Worm (Caenorhabditis elegans) whole organism, L1 larva: Measurements from ENCODE around the gene unc-84.

Source experiments
- C04F5.9 ChIP-seq: sonication (generic microtip); optimal IDR thresholded peaks from 2 replicates; lab custom pipeline; 2016; ENCODE audit warnings: missing genetic modification characterization, missing compliant biosample characterization
- egl-13 ChIP-seq: sonication (generic microtip); optimal IDR thresholded peaks from 2 replicates; lab custom pipeline; 2016; ENCODE audit warnings: missing genotype, missing genetic modification reagents, missing genetic modification characterization, missing compliant biosample characterization
- fkh-4 ChIP-seq: sonication (generic microtip); optimal IDR thresholded peaks from 2 replicates; lab custom pipeline; 2016; ENCODE audit warnings: missing compliant biosample characterization, missing genetic modification characterization, borderline replicate concordance
- hlh-4 ChIP-seq: sonication (generic microtip); optimal IDR thresholded peaks from 2 replicates; lab custom pipeline; 2016; ENCODE audit warnings: mild to moderate bottlenecking, missing genetic modification characterization, missing compliant biosample characterization
- lin-14 ChIP-seq: fragments of 200-800 bp; sonication (Bioruptor generic); optimal IDR thresholded peaks from 2 replicates; lab custom pipeline; 2018; ENCODE audit warnings: mild to moderate bottlenecking, missing genetic modification characterization, moderate library complexity, missing compliant biosample characterization
- lsy-2 ChIP-seq, 2 experiments: fragments of 150-350 bp; optimal IDR thresholded peaks; 2 replicates each; lab custom pipeline; 2014; ENCODE audit warnings: missing biosample characterization in 2 of 2, missing genetic modification characterization in 2 of 2
- mdl-1 ChIP-seq, 2 experiments: fragments of 150-350 bp; optimal IDR thresholded peaks; 2 replicates each; lab custom pipeline; 2014 to 2017; ENCODE audit warnings: missing biosample characterization in 2 of 2, missing genetic modification characterization in 2 of 2, inconsistent platforms in 1 of 2
- nhr-12 ChIP-seq: sonication (generic microtip); optimal IDR thresholded peaks from 2 replicates; lab custom pipeline; 2017; ENCODE audit warnings: missing biosample characterization, missing genetic modification characterization
- nhr-19 ChIP-seq: fragments of 200-800 bp; sonication (Bioruptor generic); conservative IDR thresholded peaks from 2 replicates; pipeline ENCODE4 v1.3.6; 2022; ENCODE audit warnings: missing genetic modification characterization, missing compliant biosample characterization
- nhr-20 ChIP-seq: sonication (generic microtip); optimal IDR thresholded peaks from 2 replicates; lab custom pipeline; 2016; ENCODE audit warnings: mild to moderate bottlenecking, missing genetic modification characterization, missing compliant biosample characterization
- nhr-71 ChIP-seq: sonication (generic microtip); optimal IDR thresholded peaks from 2 replicates; lab custom pipeline; 2016; ENCODE audit warnings: mild to moderate bottlenecking, missing genetic modification characterization, moderate library complexity, missing compliant biosample characterization
- nhr-85 ChIP-seq: sonication (generic microtip); peaks from one replicate; lab custom pipeline; 2016; ENCODE audit warnings: missing genetic modification characterization, inconsistent platforms, missing compliant biosample characterization
- rnt-1 ChIP-seq: sonication (generic microtip); optimal IDR thresholded peaks from 2 replicates; lab custom pipeline; 2016; ENCODE audit warnings: mild to moderate bottlenecking, missing genetic modification characterization, moderate library complexity, missing compliant biosample characterization
- skn-1 ChIP-seq: fragments of 150-350 bp; optimal IDR thresholded peaks from 2 replicates; lab custom pipeline; 2014; ENCODE audit warnings: missing biosample characterization, missing genetic modification characterization
- snu-23 ChIP-seq: sonication (generic microtip); optimal IDR thresholded peaks from 2 replicates; lab custom pipeline; 2016; ENCODE audit warnings: missing genetic modification characterization, missing compliant biosample characterization
- sox-4 ChIP-seq: sonication (generic microtip); optimal IDR thresholded peaks from 2 replicates; lab custom pipeline; 2016; ENCODE audit warnings: missing genetic modification characterization, missing compliant biosample characterization
- swsn-7 ChIP-seq: sonication (generic microtip); optimal IDR thresholded peaks from 2 replicates; lab custom pipeline; 2016; ENCODE audit warnings: missing genetic modification characterization, missing compliant biosample characterization
- unc-130 ChIP-seq: fragments of 150-350 bp; optimal IDR thresholded peaks from 2 replicates; lab custom pipeline; 2017; ENCODE audit warnings: missing biosample characterization, missing genetic modification characterization, inconsistent platforms

unc-84 gene

ce11 chrX:13638351-13638958 lies 53.9 kb downstream of the unc-84 start:
- TF ChIP-seq unc-130 (tag; lab: Kevin White, UChicago) (peak; percentile 38), fkh-4 (tag; lab: Kevin White, UChicago) (no peak), nhr-85 (tag; lab: Kevin White, UChicago) (no peak), swsn-7 (tag; lab: Kevin White, UChicago) (peak; percentile 24), sox-4 (tag; lab: Kevin White, UChicago) (no peak), skn-1 (tag; lab: Kevin White, UChicago) (peak; percentile 3), nhr-20 (tag; lab: Kevin White, UChicago) (peak; percentile 21), C04F5.9 (tag; lab: Kevin White, UChicago) (no peak), nhr-12 (tag; lab: Kevin White, UChicago) (no peak), lsy-2 (tag; optimal IDR thresholded peaks at IDR 0.05; lab: Kevin White, UChicago) (peak in 1 of 2 experiments; percentile 21), mdl-1 (tag; optimal IDR thresholded peaks at IDR 0.05; lab: Kevin White, UChicago) (peak in 1 of 2 experiments; percentile 3), egl-13 (no peak), hlh-4 (tag; lab: Kevin White, UChicago) (no peak), nhr-71 (tag; lab: Kevin White, UChicago) (peak; percentile 66), nhr-19 (GFP tag; lab: Robert Waterston, UW) (peak; percentile 37), rnt-1 (tag; lab: Kevin White, UChicago) (peak; percentile 83), lin-14 (GFP tag; lab: Kevin White, UChicago) (peak; percentile 87), snu-23 (GFP tag; lab: Kevin White, UChicago) (peak; percentile 42)
